Fruit fly (Drosophila melanogaster): Measurements from ENCODE around the gene Vta1.

Gene Vta1

DNA sequence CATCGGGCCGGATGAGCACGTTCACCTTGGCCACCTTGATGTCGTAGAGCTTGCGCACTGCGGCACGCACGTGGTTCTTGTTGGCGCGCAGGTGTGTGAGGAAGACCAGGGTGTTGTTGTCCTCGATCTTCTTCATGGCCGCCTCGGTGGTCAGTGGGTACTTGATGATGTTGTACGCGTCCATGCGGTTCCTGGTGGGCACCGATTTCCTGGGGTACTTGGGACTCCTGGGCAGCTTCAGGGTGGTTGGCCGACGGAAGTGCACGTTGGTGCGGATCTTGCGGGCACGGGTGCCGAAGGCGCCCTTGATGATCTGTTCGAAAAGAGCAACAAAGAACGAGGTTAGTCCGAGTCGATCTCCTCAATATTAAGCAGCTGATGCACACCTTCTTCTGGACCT is 14.7 kb upstream of the Vta1 start:
- TF ChIP-seq CG32264 (GFP tag; optimal IDR thresholded peaks at IDR 0.05) (no peak), psq (GFP tag; optimal IDR thresholded peaks at IDR 0.05) (no peak), Dfd (GFP tag; optimal IDR thresholded peaks at IDR 0.05) (no peak), Hr78 (GFP tag; optimal IDR thresholded peaks at IDR 0.05) (no peak), Sp1 (GFP tag; optimal IDR thresholded peaks at IDR 0.05) (no peak), foxo (GFP tag; optimal IDR thresholded peaks at IDR 0.05) (no peak), HLH106 (tag; optimal IDR thresholded peaks at IDR 0.05) (no peak), sv (GFP tag; optimal IDR thresholded peaks at IDR 0.05) (no peak), h (GFP tag; optimal IDR thresholded peaks at IDR 0.05) (no peak), dmrt93B (GFP tag; optimal IDR thresholded peaks at IDR 0.05) (no peak), Abd-B (GFP tag; optimal IDR thresholded peaks at IDR 0.05) (no peak), sage (GFP tag; optimal IDR thresholded peaks at IDR 0.05) (no peak), pan (optimal IDR thresholded peaks at IDR 0.05) (no peak), fru (GFP tag; optimal IDR thresholded peaks at IDR 0.05) (no peak), usp (GFP tag; optimal IDR thresholded peaks at IDR 0.05) (no peak)

DNA sequence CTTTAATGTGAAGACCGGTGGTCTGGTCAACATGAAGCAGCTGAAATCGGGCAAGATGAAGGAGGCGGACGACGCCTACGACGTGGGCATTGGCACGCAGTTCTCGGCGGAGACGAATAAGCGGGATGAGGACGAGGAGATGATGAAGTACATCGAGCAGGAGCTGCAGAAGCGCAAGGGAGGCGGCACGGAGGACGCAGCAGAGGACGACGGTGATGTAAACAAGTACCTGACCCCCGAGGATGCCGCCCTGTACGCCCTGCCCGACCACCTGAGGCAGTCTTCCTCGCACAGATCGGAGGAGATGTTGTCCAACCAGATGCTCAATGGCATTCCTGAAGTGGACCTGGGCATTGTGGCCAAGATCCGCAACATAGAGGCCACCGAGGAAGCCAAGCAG is 12.8 kb upstream of the Vta1 start:
- TF ChIP-seq GATAd (GFP tag; optimal IDR thresholded peaks at IDR 0.05) (no peak), jim (GFP tag; optimal IDR thresholded peaks at IDR 0.05) (no peak), dmrt93B (GFP tag; optimal IDR thresholded peaks at IDR 0.05) (no peak), sage (GFP tag; optimal IDR thresholded peaks at IDR 0.05) (no peak), Abd-B (GFP tag; optimal IDR thresholded peaks at IDR 0.05) (no peak), CrebA (GFP tag; optimal IDR thresholded peaks at IDR 0.05; ENCODE audit: borderline replicate concordance) (no peak), sv (GFP tag; optimal IDR thresholded peaks at IDR 0.05) (no peak), Sp1 (GFP tag; optimal IDR thresholded peaks at IDR 0.05) (no peak), dl (GFP tag; optimal IDR thresholded peaks at IDR 0.05; ENCODE audit: insufficient read depth in 1 of 2, partially characterized antibody in 2 of 2) (no peak), HLH106 (tag; optimal IDR thresholded peaks at IDR 0.05) (no peak), Mio (GFP tag; optimal IDR thresholded peaks at IDR 0.05) (no peak), OdsH (GFP tag; optimal IDR thresholded peaks at IDR 0.05) (no peak), fru (GFP tag; optimal IDR thresholded peaks at IDR 0.05) (no peak), tai (GFP tag; optimal IDR thresholded peaks at IDR 0.05) (no peak), psq (GFP tag; optimal IDR thresholded peaks at IDR 0.05) (no peak), Hr78 (GFP tag; optimal IDR thresholded peaks at IDR 0.05) (no peak), br (GFP tag; optimal IDR thresholded peaks at IDR 0.05) (no peak), N (GFP tag; optimal IDR thresholded peaks at IDR 0.05) (no peak), CG32264 (GFP tag; optimal IDR thresholded peaks at IDR 0.05) (no peak), ey (GFP tag; optimal IDR thresholded peaks at IDR 0.05) (no peak)

DNA sequence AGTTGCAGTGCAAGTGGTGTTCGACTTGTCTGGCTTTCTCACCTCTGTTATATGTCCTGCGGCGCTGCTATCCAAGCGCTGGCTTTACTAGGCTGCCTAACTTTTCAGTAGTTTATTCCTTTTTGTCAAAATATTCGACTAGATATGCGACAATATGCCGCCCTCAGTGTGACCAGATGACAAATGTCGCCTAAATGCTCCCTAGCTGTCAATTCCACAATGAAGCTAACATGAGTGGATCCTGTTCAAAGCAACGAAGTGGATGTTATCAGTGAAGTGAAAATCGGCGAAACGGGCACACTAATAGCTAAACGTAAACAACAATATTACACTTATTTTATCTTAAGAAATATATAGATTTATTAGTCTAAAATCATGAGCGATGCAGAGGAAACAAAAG is 12.2 kb upstream of the Vta1 start, which contains the start of the genes Srrm234 and CG7974:
Srrm234 (minus strand) TSS at position 189 of the 400 bp plus-strand sequence.
CG7974 (plus strand) TSS at position 263 of the 400 bp plus-strand sequence.
- peak; percentile 1 for TF ChIP-seq sage (GFP tag; optimal IDR thresholded peaks at IDR 0.05)
- no peak for TF ChIP-seq Rel (GFP tag; optimal IDR thresholded peaks at IDR 0.05)
- TF ChIP-seq Rel (tag; optimal IDR thresholded peaks at IDR 0.05), result no peak

DNA sequence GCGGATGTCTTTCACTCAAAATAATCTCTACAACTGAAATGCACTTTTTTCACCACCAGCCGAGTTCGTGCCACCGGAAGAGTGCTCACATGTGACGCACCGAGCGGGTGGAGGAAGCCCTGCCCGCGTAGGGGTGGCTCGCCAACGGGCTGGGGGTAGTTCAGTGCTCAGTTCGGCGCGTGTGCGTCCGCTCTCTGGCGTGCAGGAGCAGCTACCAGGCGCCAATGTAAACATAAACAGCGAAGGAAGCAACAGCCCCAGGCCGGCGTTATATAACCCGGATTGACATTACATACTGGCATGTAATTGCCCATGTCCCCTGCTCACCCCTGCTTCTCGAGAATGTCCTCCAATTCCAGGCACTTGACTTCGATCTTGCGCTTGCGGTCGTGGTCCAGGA is 11.5 kb upstream of the Vta1 start:
- TF ChIP-seq Rel (GFP tag; optimal IDR thresholded peaks at IDR 0.05) (no peak), Rel (tag; optimal IDR thresholded peaks at IDR 0.05) (no peak), N (GFP tag; optimal IDR thresholded peaks at IDR 0.05) (no peak), sv (GFP tag; optimal IDR thresholded peaks at IDR 0.05) (no peak), dmrt93B (GFP tag; optimal IDR thresholded peaks at IDR 0.05) (no peak), fru (GFP tag; optimal IDR thresholded peaks at IDR 0.05) (no peak), OdsH (GFP tag; optimal IDR thresholded peaks at IDR 0.05) (no peak), Jra (GFP tag; optimal IDR thresholded peaks at IDR 0.05) (no peak)

DNA sequence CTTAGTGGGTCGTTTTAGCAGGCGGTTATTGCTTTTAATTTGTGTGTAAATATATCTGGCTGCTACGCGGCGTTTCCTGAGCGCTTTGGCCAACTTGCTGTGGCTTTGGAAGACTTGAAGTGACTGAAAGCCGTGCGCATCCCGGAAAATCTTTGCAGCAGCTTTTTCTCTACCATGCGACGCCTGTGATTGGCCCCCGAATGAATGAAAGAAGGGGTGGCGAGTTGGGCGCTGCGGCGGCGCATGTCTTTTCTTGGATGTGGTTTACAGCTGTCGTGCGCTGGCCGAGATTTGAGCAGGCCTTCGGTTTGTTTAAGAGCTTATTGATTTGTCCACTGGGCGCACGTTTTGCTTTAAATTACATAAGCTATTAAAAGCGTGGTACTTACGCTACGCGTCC is 10.8 kb upstream of the Vta1 start:
- TF ChIP-seq Hr78 (GFP tag; optimal IDR thresholded peaks at IDR 0.05) (no peak), Dif (GFP tag; optimal IDR thresholded peaks at IDR 0.05; ENCODE audit: partially characterized antibody) (peak; percentile 31), Hr83 (GFP tag; optimal IDR thresholded peaks at IDR 0.05; ENCODE audit: poor library complexity, severe bottlenecking) (no peak), CG32264 (GFP tag; optimal IDR thresholded peaks at IDR 0.05) (no peak)

Measured in whole organism, wandering third instar larva.